Worm (Caenorhabditis elegans): ENCODE results near the gene smap-1.

The smap-1 gene

DNA sequence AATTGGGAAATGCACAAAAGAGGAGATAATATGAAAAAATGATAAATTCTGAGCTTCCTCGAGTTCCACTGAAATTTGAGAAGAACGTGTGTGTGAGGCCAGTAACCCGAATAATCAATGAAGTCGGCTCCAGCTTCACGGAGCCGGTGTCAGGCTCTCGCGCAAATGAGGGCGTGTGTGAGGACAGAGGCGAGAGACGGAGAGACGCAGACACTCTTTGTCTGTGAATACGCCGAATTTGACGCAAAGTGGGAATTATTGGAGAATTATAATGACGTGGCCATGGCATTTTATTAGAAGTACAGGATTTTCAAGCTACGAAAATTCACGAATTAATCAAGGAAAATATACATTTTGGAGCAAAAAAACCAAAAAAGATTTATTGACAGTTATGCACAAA lies 310 bp upstream of the smap-1 start:
- TF ChIP-seq hif-1 (tag; optimal IDR thresholded peaks at IDR 0.05) = peak in 1 of 2 experiments; percentile 48
- no peak for TF ChIP-seq nhr-111 (GFP tag; optimal IDR thresholded peaks at IDR 0.05)
- TF ChIP-seq dmd-6 (GFP tag; IDR thresholded peaks at IDR 0.05) = 0 out of 2 replicates have a peak, but pooled peaks have one; percentile 14
- TF ChIP-seq D1046.2 (GFP tag; IDR thresholded peaks at IDR 0.05) = no peak
- TF ChIP-seq skn-1 (tag; optimal IDR thresholded peaks at IDR 0.05) = no peak
- no peak for TF ChIP-seq mdt-29 (GFP tag; IDR thresholded peaks at IDR 0.05)
- peak; percentile 61 for TF ChIP-seq rbr-2 (tag; optimal IDR thresholded peaks at IDR 0.05)
- peak in 1 of 2 experiments; percentile 8 for TF ChIP-seq mdl-1 (tag; optimal IDR thresholded peaks at IDR 0.05)
- no peak for TF ChIP-seq Y75B8A.6 (GFP tag; IDR thresholded peaks at IDR 0.05)
- TF ChIP-seq ZK546.5 (tag; optimal IDR thresholded peaks at IDR 0.05) = no peak
- no peak for TF ChIP-seq sdz-12 (GFP tag; optimal IDR thresholded peaks at IDR 0.05)
- TF ChIP-seq ama-1 (optimal IDR thresholded peaks at IDR 0.05) = peak; percentile 62
- no peak for TF ChIP-seq lin-1 (GFP tag; IDR thresholded peaks at IDR 0.05)
- TF ChIP-seq nhr-6 (tag; optimal IDR thresholded peaks at IDR 0.05) = peak; percentile 39
- peak; percentile 23 for TF ChIP-seq nhr-102 (tag; optimal IDR thresholded peaks at IDR 0.05)
- TF ChIP-seq ces-1 (GFP tag; optimal IDR thresholded peaks at IDR 0.05) = no peak
- no peak for TF ChIP-seq daf-16 (GFP tag; optimal IDR thresholded peaks at IDR 0.05)
- TF ChIP-seq daf-16 (tag; optimal IDR thresholded peaks at IDR 0.05) = peak; percentile 4
- TF ChIP-seq dpl-1 (GFP tag; optimal IDR thresholded peaks at IDR 0.05) = peak; percentile 60
- peak; percentile 71 for TF ChIP-seq hlh-11 (tag; optimal IDR thresholded peaks at IDR 0.05)
- peak; percentile 13 for TF ChIP-seq pqm-1 (tag; optimal IDR thresholded peaks at IDR 0.05)
- peak; percentile 74 for TF ChIP-seq lin-38 (GFP tag; IDR thresholded peaks at IDR 0.05)
- peak; percentile 50 for TF ChIP-seq nhr-11 (tag; optimal IDR thresholded peaks at IDR 0.05)
- no peak for TF ChIP-seq ztf-7 (tag; optimal IDR thresholded peaks at IDR 0.05)
- peak; percentile 11 for TF ChIP-seq lir-3 (tag; optimal IDR thresholded peaks at IDR 0.05)
- no peak for TF ChIP-seq egl-43 (GFP tag; IDR thresholded peaks at IDR 0.05)
- 0 out of 2 replicates have a peak, but pooled peaks have one; percentile 12 for TF ChIP-seq ctbp-1 (GFP tag; IDR thresholded peaks at IDR 0.05)
- TF ChIP-seq saeg-2 (GFP tag; IDR thresholded peaks at IDR 0.05) = no peak
- TF ChIP-seq hlh-30 (tag; optimal IDR thresholded peaks at IDR 0.05; ENCODE audit: insufficient read depth) = peak; percentile 69
- TF ChIP-seq hmg-1.1 (GFP tag; IDR thresholded peaks at IDR 0.05) = 0 out of 2 replicates have a peak, but pooled peaks have one; percentile 41
- TF ChIP-seq zfp-3 (GFP tag; conservative IDR thresholded peaks at IDR 0.05) = 0 out of 2 replicates have a peak, but pooled peaks have one; percentile 49
- peak; percentile 58 for TF ChIP-seq mep-1 (tag; optimal IDR thresholded peaks at IDR 0.05)
- TF ChIP-seq mes-2 (tag; optimal IDR thresholded peaks at IDR 0.05; ENCODE audit: poor library complexity, severe bottlenecking) = peak; percentile 66
- TF ChIP-seq arid-1 (GFP tag; conservative IDR thresholded peaks at IDR 0.05) = 0 out of 2 replicates have a peak, but pooled peaks have one; percentile 22
- peak; percentile 26; the same call in 1 of the 2 replicates for TF ChIP-seq T26A8.4 (GFP tag; IDR thresholded peaks at IDR 0.05)
- peak; percentile 7 for TF ChIP-seq nhr-48 (tag; optimal IDR thresholded peaks at IDR 0.05)
- TF ChIP-seq daf-19 (GFP tag; conservative IDR thresholded peaks at IDR 0.05) = no peak
- peak; percentile 60 for TF ChIP-seq dve-1 (tag; optimal IDR thresholded peaks at IDR 0.05; ENCODE audit: insufficient read depth)
- TF ChIP-seq fkh-10 (GFP tag; optimal IDR thresholded peaks at IDR 0.05) = no peak
- no peak for TF ChIP-seq dmd-8 (GFP tag; IDR thresholded peaks at IDR 0.05)
- TF ChIP-seq tag-97 (GFP tag; IDR thresholded peaks at IDR 0.05) = no peak
- no peak for TF ChIP-seq ztf-11 (tag; optimal IDR thresholded peaks at IDR 0.05)
- TF ChIP-seq aha-1 (tag) = peak; percentile 97
- no peak for TF ChIP-seq zip-2 (tag; optimal IDR thresholded peaks at IDR 0.05)
- TF ChIP-seq tra-1 (GFP tag; IDR thresholded peaks at IDR 0.05) = no peak
- no peak for TF ChIP-seq ceh-28 (tag; optimal IDR thresholded peaks at IDR 0.05)
- peak; percentile 12 for TF ChIP-seq mxl-3 (GFP tag; optimal IDR thresholded peaks at IDR 0.05)
- TF ChIP-seq lsy-2 (tag; optimal IDR thresholded peaks at IDR 0.05) = peak in 1 of 2 experiments; percentile 72
- TF ChIP-seq php-3 (GFP tag; IDR thresholded peaks at IDR 0.05) = no peak
- peak in 1 of 2 experiments; percentile 88 for TF ChIP-seq unc-62 (GFP tag; optimal IDR thresholded peaks at IDR 0.05 in 1 of 2)
- TF ChIP-seq unc-62 (tag; optimal IDR thresholded peaks at IDR 0.05) = no peak

Measured in whole organism, L4 larva.